Worm (Caenorhabditis elegans): ENCODE data around the gene melo-3.

DNA sequence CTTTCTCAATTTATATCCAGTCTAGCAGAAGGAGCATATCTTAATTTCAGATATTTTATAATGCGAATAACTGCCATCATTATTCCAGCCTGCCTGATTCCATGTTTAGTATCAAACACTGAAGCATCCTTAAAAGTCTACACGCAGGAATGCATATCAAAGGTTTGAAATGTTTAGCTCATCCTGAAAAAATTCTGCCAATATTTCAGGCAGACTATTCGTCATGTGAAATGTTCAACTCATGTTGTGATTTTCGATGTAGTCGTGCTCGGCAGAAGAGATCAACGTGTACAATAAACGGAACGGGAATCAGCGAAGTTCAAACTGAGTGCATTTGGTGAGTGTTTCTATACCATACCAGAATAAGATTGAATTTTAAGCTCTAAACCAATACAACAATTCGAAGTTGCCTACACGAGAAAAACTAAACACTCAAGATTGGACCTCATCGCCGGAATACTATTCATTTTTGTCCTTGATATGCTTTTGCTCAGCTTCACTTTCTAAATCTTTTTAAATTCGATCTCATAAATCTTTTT is 37.1 kb downstream of the melo-3 start, which contains the start of gene T01C3.11:
- TF ChIP-seq nhr-23 (tag; optimal IDR thresholded peaks at IDR 0.05) (no peak), lin-15B (tag; optimal IDR thresholded peaks at IDR 0.05) (no peak), nhr-67 (tag; optimal IDR thresholded peaks at IDR 0.05) (no peak), fos-1 (tag; optimal IDR thresholded peaks at IDR 0.05) (no peak)

All from whole organism, L3 larva.